Worm (Caenorhabditis elegans): ENCODE results near the gene best-16.

- TF ChIP-seq ref-1 (GFP tag; conservative IDR thresholded peaks at IDR 0.05) (no peak), klf-2 (GFP tag; conservative IDR thresholded peaks at IDR 0.05) (no peak), flt-1 (GFP tag; IDR thresholded peaks at IDR 0.05) (no peak), cog-1 (tag; optimal IDR thresholded peaks at IDR 0.05) (no peak), tab-1 (GFP tag; IDR thresholded peaks at IDR 0.05) (no peak), med-1 (GFP tag; optimal IDR thresholded peaks at IDR 0.05; ENCODE audit: insufficient read depth) (no peak), ztf-29 (GFP tag; IDR thresholded peaks at IDR 0.05) (no peak), T22C8.4 (GFP tag; IDR thresholded peaks at IDR 0.05) (no peak), ztf-23 (GFP tag; IDR thresholded peaks at IDR 0.05) (no peak)
These were observed 29.1 kb downstream of the best-16 start, which contains the start of gene C42D4.18 for ce11 chrIV:7166553-7166952.
